Worm (Caenorhabditis elegans) whole organism, early embryonic: Measurements from ENCODE around the gene egl-8.

Experiments used
- ama-1 ChIP-seq: fragments of 150-350 bp; optimal IDR thresholded peaks from 2 replicates; lab custom pipeline; 2014
- ets-7 ChIP-seq: sonication (generic microtip); optimal IDR thresholded peaks from 2 replicates; lab custom pipeline; 2016; ENCODE audit warnings: missing genotype, missing genetic modification characterization, missing compliant biosample characterization
- pes-1 ChIP-seq: fragments of 200-800 bp; sonication (Bioruptor generic); IDR thresholded peaks from 2 replicates; pipeline ENCODE4 v1.3.6; 2022; ENCODE audit warnings: missing genetic modification reagents, missing genetic modification characterization, missing compliant biosample characterization
- sea-1 ChIP-seq: fragments of 200-800 bp; sonication (Bioruptor generic); conservative IDR thresholded peaks from 2 replicates; pipeline ENCODE4 v1.3.6; 2022; ENCODE audit warnings: missing genetic modification characterization, missing compliant biosample characterization
- tra-4 ChIP-seq: sonication (generic microtip); optimal IDR thresholded peaks from 2 replicates; lab custom pipeline; 2017; ENCODE audit warnings: missing genetic modification characterization, missing compliant biosample characterization

DNA sequence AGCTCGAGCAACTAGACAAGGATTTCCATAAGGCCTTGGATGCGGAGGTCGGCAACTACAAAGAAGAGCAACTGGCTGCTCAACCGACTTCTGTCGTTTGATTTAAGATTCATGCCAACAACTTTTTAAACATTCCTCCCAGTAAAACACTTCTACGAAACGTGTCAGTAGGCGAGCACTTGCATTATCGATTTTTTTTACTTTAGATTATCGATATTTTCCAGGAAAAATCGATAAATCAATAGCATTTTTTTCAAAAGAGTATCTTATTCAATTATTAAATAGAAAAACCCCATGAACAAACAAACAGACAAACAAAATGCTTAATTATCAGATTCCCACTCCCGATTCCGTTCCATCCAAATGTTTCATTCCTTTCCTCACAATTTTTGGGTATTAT is 22.5 kb downstream of the egl-8 start:
- TF ChIP-seq sea-1 (GFP tag; lab: Robert Waterston, UW) (no peak), ets-7 (no peak), ama-1 (no peak), tra-4 (tag; lab: Kevin White, UChicago) (no peak), pes-1 (GFP tag; lab: Robert Waterston, UW) (no peak)
